Fruit fly (Drosophila melanogaster) S2 (cell line): ENCODE data around the gene ninaE.

ENCODE experiments used
- CG8478 ChIP-seq: fragments of >200 bp; optimal IDR thresholded peaks from 2 replicates; lab custom pipeline; 2018
- CTCF ChIP-seq, 2 experiments: fragments of >200 bp; optimal IDR thresholded peaks; 2 replicates each; lab custom pipeline; 2018

The ninaE gene

DNA sequence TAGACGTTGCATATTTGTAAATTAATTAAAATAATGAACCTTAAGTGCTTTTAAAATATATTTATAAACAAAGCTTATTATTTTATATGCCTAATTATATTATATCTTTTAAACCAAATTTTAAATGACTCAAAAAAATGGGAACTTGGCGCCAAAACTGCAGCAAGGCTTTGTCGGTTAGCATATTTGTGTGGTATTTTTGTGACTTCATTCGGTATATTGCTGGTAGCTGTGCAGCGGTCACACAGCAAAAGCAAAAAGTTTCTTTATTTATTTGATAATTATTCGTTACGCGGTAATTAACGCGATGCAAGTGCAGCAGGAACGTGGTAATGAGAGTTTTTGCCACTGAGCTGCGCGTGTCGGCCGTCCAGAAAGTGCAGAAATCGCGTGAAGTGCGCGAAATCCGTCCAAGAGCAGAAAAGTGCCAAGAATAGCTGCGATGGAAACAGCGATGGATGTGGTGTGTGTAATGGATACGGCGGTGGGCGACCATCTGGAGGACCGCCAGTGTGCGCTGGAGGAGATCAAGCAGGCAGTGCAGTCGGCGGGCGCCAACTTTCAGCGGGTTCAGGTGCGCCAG, 8.4 kb downstream of the ninaE start, which contains the start of gene Ask1:
Gene Ask1 (plus strand): TSS at position 250 of the 583 bp plus-strand sequence.
- TF ChIP-seq CTCF (optimal IDR thresholded peaks at IDR 0.05; lab: Kevin White, UChicago) (no peak), CG8478 (no peak)

DNA sequence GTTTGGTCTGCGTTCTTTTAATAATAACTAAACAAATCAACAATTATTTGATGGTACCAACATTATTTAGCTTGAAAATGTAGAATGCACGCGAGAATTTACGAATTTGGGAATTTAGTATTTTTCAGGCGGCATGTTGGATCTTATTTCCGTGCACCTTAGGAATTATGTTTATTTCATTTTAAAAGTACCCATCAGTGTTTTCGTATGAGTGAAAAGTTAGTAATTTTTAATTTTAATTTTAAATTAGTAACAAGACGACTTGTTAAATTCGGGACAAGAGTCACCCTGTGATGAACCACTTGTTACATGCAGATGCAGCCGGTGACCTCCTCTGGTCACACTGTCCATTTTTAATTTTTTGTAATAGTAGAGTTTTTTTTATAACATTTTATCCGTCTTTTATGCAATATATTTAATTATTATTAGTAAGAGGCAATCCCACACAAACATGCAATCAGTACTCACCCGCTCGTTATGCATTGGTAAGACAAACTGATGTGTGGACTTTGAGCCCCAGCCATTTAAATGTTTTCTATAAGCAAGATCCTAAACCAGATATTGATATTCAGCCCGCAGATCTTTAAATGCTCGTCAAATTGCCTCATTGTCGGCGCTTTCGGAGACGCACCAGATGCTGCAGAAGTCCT, 10.5 kb downstream of the ninaE start, which contains the start of the genes CG17186 and Arc42:
Gene CG17186 (minus strand): TSS at position 88 of the 650 bp plus-strand sequence.
Gene Arc42 (plus strand): TSS at position 311 of the 650 bp plus-strand sequence.
- TF ChIP-seq CG8478 (no peak), CTCF (optimal IDR thresholded peaks at IDR 0.05; lab: Kevin White, UChicago) (no peak)

DNA sequence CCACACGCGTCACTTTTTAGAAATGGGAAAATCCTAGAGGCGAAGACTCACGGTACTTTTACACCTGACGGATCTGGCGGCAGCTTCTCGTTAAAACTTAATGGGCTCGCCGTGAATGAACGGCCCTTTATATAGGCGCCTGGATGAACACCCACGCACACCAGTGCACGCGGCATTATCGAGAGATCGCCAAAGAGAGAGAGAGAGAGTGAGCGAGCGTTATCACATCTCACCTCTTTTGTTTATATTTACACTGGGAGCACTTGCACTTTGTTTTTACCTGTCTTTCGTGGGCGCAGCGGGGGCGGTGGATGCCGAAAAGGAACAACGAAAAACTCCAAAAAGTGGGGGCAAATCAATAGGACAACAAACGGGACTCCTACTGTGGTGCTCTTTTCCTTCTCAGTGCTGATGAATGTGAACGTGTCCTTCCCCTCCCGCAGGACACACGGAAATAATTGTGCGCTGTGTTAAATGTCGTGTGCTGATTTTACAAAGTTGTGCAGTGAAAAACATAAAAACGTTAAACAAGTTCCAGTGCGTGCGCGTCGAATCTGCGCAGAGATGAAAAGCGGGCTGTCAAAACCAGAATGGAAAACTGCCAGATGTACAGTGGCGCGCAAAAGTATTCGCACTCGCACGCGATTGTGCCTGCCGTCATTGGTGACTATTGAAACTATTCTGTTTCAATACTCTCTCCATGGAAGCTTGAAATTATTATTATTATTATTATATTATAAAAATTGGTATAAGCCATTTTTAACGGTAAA, 12.7 kb downstream of the ninaE start, which contains the start of gene Mrp5:
Gene Mrp5 (minus strand): TSS at position 561 of the 770 bp plus-strand sequence.
- TF ChIP-seq CG8478 (no peak), CTCF (optimal IDR thresholded peaks at IDR 0.05; lab: Kevin White, UChicago) (no peak)

DNA sequence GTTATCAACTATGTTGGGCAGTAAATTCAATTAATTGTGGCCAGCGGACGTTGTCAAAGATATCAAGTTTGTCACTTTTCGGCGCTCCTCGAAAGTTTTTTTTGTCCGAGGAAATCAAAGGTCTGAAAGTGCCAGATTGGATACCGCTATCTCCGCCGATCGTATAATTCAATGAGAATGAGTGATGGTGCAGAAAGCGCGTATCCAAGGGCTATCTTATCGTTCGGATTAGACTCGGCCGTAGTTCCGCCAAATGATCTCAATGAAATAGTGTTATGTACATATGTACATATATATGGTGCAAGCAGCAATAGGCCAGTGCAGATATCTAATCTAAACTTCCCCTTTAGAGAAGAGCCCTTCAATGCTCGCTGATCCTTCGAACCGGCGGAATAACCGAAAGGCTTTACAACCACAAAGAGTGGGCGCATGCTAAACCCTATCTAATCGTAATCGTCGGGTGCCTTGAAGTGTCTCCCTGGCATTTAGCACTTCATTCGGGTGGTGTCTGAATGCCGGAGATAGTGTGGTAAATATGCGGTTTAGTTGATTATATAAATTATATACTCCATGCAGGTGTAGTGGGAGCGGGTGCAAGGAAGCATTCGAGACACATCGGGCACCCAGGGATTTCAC, 14.8 kb downstream of the ninaE start:
- TF ChIP-seq CTCF (optimal IDR thresholded peaks at IDR 0.05; lab: Kevin White, UChicago) = no peak

DNA sequence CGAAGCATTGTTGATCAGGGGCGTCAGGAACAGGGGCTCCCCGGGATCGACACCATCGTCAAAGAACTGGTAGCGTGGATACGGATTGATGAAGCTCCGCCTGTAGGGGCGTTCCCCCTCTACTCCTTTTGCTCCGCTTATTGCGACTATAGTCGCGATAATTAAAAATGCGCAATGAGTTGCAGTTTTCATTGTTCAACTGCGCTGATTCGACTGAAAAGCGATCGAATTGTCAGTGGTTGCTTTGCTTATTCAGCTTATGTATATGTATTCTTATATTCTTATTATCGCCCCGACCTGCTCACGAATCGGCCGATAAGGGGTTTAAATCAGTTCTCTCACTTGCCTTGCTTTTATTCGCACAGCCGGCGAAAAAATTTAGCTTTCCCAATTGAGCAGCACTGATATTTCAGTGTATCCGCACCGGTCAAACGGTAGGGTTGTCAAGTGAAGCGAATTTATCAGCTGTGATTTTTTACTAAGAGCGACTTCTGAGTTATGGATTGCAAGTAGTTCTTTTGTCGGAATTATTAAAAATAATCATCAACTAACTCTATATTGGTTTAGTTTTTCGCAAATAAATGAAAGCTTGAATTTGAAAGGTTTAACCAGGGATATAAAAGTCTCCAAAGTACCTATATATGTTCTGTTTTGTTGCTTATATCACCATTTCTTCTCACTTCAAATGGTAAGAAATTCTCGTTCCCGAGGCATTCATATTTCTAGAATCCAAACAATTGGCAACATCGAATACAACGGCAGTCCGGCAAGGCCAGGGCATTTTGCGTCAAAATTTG, 23.8 kb downstream of the ninaE start, which contains the start of the genes CG4572 and CG4686:
Gene CG4572 (minus strand): TSS at position 415 of the 797 bp plus-strand sequence.
Gene CG4686 (plus strand): TSS at position 518 of the 797 bp plus-strand sequence.
- TF ChIP-seq CTCF (optimal IDR thresholded peaks at IDR 0.05; lab: Kevin White, UChicago) (no peak), CG8478 (no peak)

DNA sequence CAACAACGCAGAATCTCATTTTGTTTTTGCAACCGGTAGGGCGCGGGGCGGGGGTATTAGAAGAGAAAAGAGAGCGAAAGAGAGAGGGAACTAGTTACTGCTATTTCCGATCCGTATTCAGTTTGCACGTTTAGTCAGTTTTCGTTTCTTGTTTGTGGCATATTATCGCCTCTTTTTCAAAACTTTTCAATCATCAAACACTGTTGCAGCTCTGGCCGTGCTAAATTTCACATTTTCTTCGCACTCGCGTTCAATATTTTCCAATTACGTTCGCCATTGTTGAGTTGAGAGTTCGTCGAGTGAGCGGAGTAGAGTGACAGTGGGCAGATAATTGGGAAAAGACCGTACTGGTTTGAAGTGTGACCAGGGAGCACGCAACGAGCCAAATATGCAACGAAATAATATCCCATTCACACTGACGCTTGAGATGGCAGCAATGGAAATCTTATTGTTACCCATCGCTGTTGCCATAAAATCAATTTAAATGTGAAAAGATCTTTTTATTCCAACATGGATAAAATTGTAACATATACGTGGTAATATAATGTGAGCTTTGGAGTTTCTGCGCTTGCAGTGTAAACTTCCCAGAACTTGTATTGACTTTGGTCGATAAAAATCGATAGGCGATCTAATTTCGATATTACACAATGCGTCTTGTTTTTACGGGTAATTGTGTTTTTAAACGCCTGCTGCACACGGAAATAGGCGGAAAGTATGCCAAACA, 26.8 kb downstream of the ninaE start, which contains the start of the genes Ire1 and Mrm2:
Gene Ire1 (minus strand): TSS at position 296 of the 724 bp plus-strand sequence.
Gene Mrm2 (plus strand): TSS at position 615 of the 724 bp plus-strand sequence.
- no peak for TF ChIP-seq CG8478
- TF ChIP-seq CTCF (optimal IDR thresholded peaks at IDR 0.05; lab: Kevin White, UChicago) = peak; percentile 8 to 31

DNA sequence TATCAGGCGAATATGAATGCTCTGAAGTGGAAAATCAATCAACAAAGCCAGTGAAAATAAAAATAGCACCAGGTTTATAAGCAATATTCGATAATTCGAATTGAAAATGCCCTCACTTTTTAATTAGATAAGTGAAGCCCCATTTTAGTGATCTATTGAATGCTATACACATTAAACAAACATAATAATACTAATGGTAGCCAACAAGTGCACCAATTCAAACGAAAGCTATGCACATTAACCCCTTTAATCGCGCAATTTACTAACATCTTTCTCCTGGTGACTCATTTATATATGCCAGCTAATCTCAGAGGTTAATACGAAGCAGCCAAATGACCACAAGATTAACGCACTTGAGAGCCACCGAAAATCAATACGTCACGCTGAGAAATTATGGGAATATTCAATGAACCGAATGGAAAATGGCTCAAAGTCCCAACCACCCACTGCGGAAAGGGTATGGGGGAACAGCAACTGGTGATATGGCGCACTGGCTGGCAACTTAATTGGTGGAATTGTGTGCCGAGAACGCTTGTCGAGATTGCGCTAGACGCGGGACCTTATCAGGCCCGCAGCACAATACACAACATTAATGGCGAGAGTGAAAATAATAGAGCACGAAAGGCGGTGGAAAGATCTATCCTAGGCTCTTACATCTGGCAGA, 28.5 kb downstream of the ninaE start:
- TF ChIP-seq CG8478 (no peak), CTCF (optimal IDR thresholded peaks at IDR 0.05; lab: Kevin White, UChicago) (no peak)

DNA sequence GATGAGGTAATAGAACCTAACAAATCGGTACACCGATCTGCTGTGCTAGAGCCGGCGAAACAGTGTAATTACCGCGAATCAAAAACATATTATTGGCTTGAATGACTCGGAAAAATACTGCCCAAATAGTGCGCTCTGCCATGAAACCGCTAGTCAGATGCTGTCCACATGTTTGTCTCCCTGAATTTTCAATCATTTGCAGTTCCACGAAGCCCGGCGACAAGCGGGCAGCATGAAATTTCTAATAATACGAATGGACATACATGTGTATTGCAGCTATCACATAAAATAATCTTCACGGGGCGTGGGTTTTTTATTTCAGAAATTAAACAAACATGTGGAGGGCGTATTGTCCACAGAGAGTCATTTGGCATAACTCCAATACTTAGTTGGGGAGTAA, 29.1 kb downstream of the ninaE start:
- TF ChIP-seq CTCF (optimal IDR thresholded peaks at IDR 0.05; lab: Kevin White, UChicago) (no peak), CG8478 (no peak)

DNA sequence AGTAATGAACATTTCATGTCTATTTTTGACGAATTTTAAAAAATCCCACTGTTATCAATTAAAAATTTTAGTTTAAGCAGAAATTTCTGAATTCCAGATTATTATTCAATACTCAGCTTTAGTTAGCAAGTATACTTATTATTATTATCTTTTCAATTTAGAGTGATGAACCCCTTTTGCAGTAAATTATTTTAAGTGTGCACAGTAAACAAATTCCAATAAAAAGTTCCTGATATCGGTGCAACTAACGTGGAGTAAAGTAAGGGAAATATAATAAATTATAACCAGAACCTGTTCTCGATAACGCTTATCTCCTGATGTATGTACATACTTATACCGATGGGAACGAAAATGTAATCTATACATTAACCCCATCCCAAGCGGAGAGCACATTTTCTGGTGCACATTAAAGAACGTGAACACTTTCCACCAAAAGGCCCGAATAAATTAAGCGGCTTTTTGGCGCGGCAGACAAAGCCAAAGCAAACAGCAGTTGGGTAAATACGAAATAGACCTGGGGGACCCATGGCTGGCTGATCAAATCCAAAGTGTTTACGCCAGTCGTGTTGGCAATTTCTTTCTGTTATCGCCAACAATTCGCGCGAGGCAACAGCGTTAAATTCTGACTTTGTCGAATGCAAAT, 29.9 kb downstream of the ninaE start:
- TF ChIP-seq CG8478 (no peak), CTCF (optimal IDR thresholded peaks at IDR 0.05; lab: Kevin White, UChicago) (no peak)

DNA sequence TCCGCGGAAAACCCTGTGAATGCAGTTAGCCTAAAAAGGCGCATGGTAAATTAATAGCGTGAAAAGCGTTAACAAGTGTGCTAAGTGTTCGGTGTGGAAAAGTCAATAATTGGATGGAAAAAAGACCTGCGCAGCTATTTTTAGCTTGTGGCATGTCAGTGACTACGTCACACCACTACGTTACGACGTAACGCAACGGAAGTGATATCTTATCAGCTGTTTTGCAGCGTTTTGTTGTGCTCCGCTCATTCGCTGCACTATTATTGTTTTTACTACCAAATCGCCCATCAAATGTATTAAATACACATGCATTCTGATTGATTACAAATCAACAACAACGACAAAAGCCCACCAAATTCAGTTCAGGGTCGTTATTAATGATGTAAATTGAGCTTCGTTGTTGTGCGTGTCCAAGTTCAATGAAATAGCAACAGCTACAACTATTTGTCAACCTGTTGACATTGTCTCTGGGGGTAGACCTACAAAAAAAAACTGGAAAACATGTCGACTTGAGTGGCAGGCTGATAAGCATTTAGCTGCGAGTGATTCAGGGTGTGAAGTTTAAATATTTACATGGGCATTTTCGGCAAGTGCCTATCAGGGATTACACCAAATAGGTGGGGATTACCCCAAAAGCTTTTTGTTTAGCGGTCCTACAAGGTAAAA, 40.3 kb downstream of the ninaE start:
- TF ChIP-seq CTCF (optimal IDR thresholded peaks at IDR 0.05; lab: Kevin White, UChicago) = no peak
- no peak for TF ChIP-seq CG8478

DNA sequence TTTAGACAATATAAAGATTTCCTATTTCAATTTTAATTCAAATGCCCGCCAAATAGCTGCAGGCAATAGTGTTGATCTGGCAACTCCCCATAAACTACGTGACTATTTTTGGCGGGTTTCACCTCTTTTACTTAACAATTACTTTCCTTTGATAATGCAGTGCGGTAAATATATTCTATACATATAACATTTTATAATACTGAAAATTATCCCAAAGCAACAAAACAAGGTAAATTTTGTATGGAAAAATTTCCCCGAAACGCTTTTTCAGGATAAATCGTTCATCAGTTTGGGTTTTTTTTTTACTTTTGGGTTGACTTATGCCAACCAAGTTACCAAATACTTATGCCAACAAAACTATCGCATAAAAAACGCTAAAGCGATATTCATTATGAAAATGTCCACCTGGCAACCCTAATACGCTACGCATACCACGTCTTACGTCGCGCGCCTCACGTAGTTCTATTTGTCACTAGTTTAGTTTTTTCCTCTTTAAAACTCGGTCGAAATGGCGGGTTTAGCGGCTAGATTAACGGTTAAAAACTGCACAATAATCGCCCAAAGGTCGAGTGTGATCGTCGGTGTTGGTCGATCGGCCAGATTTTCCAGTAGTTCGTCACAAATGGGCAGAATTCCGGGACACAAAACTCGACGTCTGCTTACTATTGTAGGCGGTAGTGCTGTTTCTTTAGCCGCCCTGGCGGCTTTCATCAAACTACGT, 41.0 kb downstream of the ninaE start, which contains the start of gene MICU3:
Gene MICU3 (plus strand): TSS at position 442 of the 721 bp plus-strand sequence.
- TF ChIP-seq CTCF (optimal IDR thresholded peaks at IDR 0.05; lab: Kevin White, UChicago) (no peak), CG8478 (no peak)
